Fruit fly (Drosophila melanogaster) whole organism, wandering third instar larva: ENCODE data around the gene Gr5a.
A peak's percentile ranks its signal among the peaks of the same experiment; 100 is the strongest.

Source experiments
- Myc ChIP-seq: fragments of >200 bp; optimal IDR thresholded peaks from 2 replicates; lab custom pipeline; 2017
- dmrt93B ChIP-seq: fragments of 200-800 bp; sonication (Bioruptor generic); optimal IDR thresholded peaks from 2 replicates; lab custom pipeline; 2018; ENCODE audit warnings: missing biosample characterization, mild to moderate bottlenecking, missing genetic modification characterization
- h ChIP-seq: fragments of 200-800 bp; sonication (Bioruptor generic); optimal IDR thresholded peaks from 3 replicates; lab custom pipeline; 2016; ENCODE audit warnings: missing biosample characterization, mild to moderate bottlenecking, missing genetic modification characterization
- jim ChIP-seq: fragments of 175-275, 200-325 bp; sonication (Bioruptor generic); optimal IDR thresholded peaks from 2 replicates; lab custom pipeline; 2016; ENCODE audit warnings: missing biosample characterization, mild to moderate bottlenecking, missing genetic modification characterization
- pan ChIP-seq: fragments of >200 bp; optimal IDR thresholded peaks from 2 replicates; lab custom pipeline; 2017
- rgr ChIP-seq: fragments of 200-800 bp; sonication (Bioruptor generic); optimal IDR thresholded peaks from 3 replicates; lab custom pipeline; 2016; ENCODE audit warnings: missing biosample characterization, mild to moderate bottlenecking, missing genetic modification characterization
- usp ChIP-seq: fragments of >200 bp; optimal IDR thresholded peaks from 2 replicates; lab custom pipeline; 2017; ENCODE audit warnings: missing biosample characterization, missing genetic modification characterization

DNA sequence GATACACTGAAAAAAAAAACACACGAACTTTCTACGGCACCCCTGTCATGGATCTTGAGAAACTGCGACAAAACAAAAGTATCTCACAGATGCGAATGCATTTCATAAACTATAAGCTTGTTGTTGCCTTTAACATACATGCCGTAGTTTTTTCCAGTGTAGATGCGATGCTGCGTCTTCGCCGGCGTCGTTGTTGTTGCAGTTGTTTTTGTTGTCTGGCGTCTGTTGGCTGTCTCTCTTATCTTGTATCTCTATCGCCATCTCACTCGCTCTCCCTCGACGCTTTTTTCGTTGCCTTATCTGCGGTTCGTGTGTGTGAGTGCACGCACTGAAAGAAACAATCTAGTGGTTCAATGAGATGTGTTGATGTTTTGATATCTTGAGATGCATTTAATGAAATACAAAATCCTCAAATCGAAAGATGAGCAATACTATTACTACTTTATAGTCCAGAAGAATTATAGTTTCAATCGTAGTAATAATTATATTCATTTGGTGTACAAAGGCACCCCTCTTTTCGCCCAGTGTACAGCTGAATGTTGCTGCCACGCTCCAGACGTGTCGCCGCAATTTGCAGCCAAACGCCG, 16.1 kb downstream of the Gr5a start:
- peak; percentile 67 for TF ChIP-seq jim (GFP tag; lab: Kevin White, UChicago)
- TF ChIP-seq dmrt93B (GFP tag; lab: Kevin White, UChicago): peak; percentile 94
- TF ChIP-seq pan (lab: Kevin White, UChicago): no peak
- no peak for TF ChIP-seq usp (GFP tag; lab: Kevin White, UChicago)
- TF ChIP-seq rgr (GFP tag; lab: Kevin White, UChicago): peak; percentile 97
- no peak for TF ChIP-seq Myc (lab: Kevin White, UChicago)
- peak; percentile 98 for TF ChIP-seq h (GFP tag; lab: Kevin White, UChicago)
